Fruit fly (Drosophila melanogaster) whole organism, embryonic: Measurements from ENCODE around the gene CG2533.
A peak's percentile ranks its signal among the peaks of the same experiment; 100 is the strongest.

ENCODE experiments used
- B-H1 ChIP-seq: fragments of 200-800 bp; sonication (Bioruptor generic); IDR thresholded peaks from 3 replicates; pipeline ENCODE4 v1.3.6; 2022; ENCODE audit warnings: missing biosample characterization, missing genetic modification characterization
- BEAF-32 ChIP-seq: fragments of 200-800 bp; sonication (Bioruptor generic); optimal IDR thresholded peaks from 3 replicates; lab custom pipeline; 2017; ENCODE audit warnings: missing biosample characterization, missing genetic modification characterization, mild to moderate bottlenecking, moderate library complexity, missing genetic modification reagents
- Bgb ChIP-seq: fragments of 200-800 bp; sonication (Bioruptor generic); IDR thresholded peaks from 2 replicates; pipeline ENCODE4 v1.3.6; 2022; ENCODE audit warnings: missing biosample characterization, missing genetic modification characterization; ENCODE audit not compliant: partially characterized antibody
- CG10654 ChIP-seq: fragments of 200-800 bp; sonication (Bioruptor generic); optimal IDR thresholded peaks from 2 replicates; lab custom pipeline; 2016; ENCODE audit warnings: missing biosample characterization, missing genetic modification characterization
- CG11695 ChIP-seq: fragments of 200-800 bp; sonication (Bioruptor generic); IDR thresholded peaks from 3 replicates; pipeline ENCODE4 v1.3.6; 2022; ENCODE audit warnings: missing biosample characterization, missing genetic modification characterization
- CG12659 ChIP-seq: fragments of 200-800 bp; sonication (Bioruptor generic); optimal IDR thresholded peaks from 3 replicates; lab custom pipeline; 2017; ENCODE audit warnings: mild to moderate bottlenecking, missing biosample characterization, missing genetic modification reagents, missing genetic modification characterization
- CG1529 ChIP-seq: fragments of 200-800 bp; sonication (Bioruptor generic); optimal IDR thresholded peaks from 3 replicates; lab custom pipeline; 2018; ENCODE audit warnings: missing biosample characterization, missing genetic modification characterization
- CG15696 ChIP-seq: fragments of 200-800 bp; sonication (Bioruptor generic); optimal IDR thresholded peaks from 2 replicates; lab custom pipeline; 2019; ENCODE audit warnings: missing biosample characterization, mild to moderate bottlenecking, missing genetic modification characterization, moderate library complexity
- CG17186 ChIP-seq: fragments of 200-800 bp; sonication (Bioruptor generic); optimal IDR thresholded peaks from 3 replicates; lab custom pipeline; 2017; ENCODE audit warnings: missing biosample characterization, missing genetic modification reagents, missing genetic modification characterization
- CG17802 ChIP-seq: fragments of 200-800 bp; sonication (Bioruptor generic); optimal IDR thresholded peaks from 2 replicates; lab custom pipeline; 2018; ENCODE audit warnings: missing biosample characterization, mild to moderate bottlenecking, missing genetic modification characterization, moderate library complexity
- CG17912 ChIP-seq: fragments of 200-800 bp; sonication (Bioruptor generic); optimal IDR thresholded peaks from 2 replicates; lab custom pipeline; 2018; ENCODE audit warnings: missing biosample characterization, mild to moderate bottlenecking, missing genetic modification characterization
- CG18262 ChIP-seq: fragments of 200-800 bp; optimal IDR thresholded peaks from 3 replicates; lab custom pipeline; 2019; ENCODE audit warnings: missing biosample characterization, mild to moderate bottlenecking, missing genetic modification characterization, moderate library complexity
- CG18764 ChIP-seq: fragments of 200-800 bp; sonication (Bioruptor generic); optimal IDR thresholded peaks from 3 replicates; lab custom pipeline; 2016; ENCODE audit warnings: missing biosample characterization, missing genetic modification characterization
- CG3065 ChIP-seq: fragments of 200-800 bp; sonication (Bioruptor generic); optimal IDR thresholded peaks from 2 replicates; lab custom pipeline; 2016; ENCODE audit warnings: missing biosample characterization, missing genetic modification characterization
- CG31365 ChIP-seq: fragments of 200-800 bp; sonication (Bioruptor generic); optimal IDR thresholded peaks from 2 replicates; lab custom pipeline; 2018; ENCODE audit warnings: missing biosample characterization, mild to moderate bottlenecking, missing genetic modification characterization
- CG33557 ChIP-seq: fragments of 200-800 bp; sonication (Bioruptor generic); optimal IDR thresholded peaks from 2 replicates; lab custom pipeline; 2019; ENCODE audit warnings: missing biosample characterization, mild to moderate bottlenecking, missing genetic modification characterization, moderate library complexity
- CG3726 ChIP-seq: fragments of 200-800 bp; sonication (Bioruptor generic); IDR thresholded peaks from 3 replicates; pipeline ENCODE4, ENCODE4 v1.3.6; 2022; ENCODE audit warnings: missing biosample characterization, missing genetic modification characterization
- CG4404 ChIP-seq: fragments of 200-800 bp; sonication (Bioruptor generic); IDR thresholded peaks from 2 replicates; pipeline ENCODE4 v1.3.6; 2022; ENCODE audit warnings: missing biosample characterization, missing genetic modification characterization
- CG6654 ChIP-seq: fragments of 200-800 bp; sonication (Bioruptor generic); optimal IDR thresholded peaks from 2 replicates; lab custom pipeline; 2017; ENCODE audit warnings: missing biosample characterization, mild to moderate bottlenecking, missing genetic modification characterization
- CG8281 ChIP-seq: fragments of 200-800 bp; sonication (Bioruptor generic); optimal IDR thresholded peaks from 2 replicates; lab custom pipeline; 2018; ENCODE audit warnings: missing biosample characterization, mild to moderate bottlenecking, missing genetic modification characterization, moderate library complexity
- CG9727 ChIP-seq: fragments of 200-800 bp; sonication (Bioruptor generic); optimal IDR thresholded peaks from 3 replicates; lab custom pipeline; 2017; ENCODE audit warnings: missing biosample characterization, mild to moderate bottlenecking, missing genetic modification characterization
- CTCF ChIP-seq: fragments of 200-800 bp; sonication (Bioruptor generic); optimal IDR thresholded peaks from 2 replicates; lab custom pipeline; 2017; ENCODE audit warnings: missing biosample characterization, mild to moderate bottlenecking, missing genetic modification characterization, moderate library complexity
- Deaf1 ChIP-seq: fragments of 200-800 bp; optimal IDR thresholded peaks from 3 replicates; lab custom pipeline; 2019; ENCODE audit warnings: missing biosample characterization, mild to moderate bottlenecking, missing genetic modification characterization, moderate library complexity
- Dip2 ChIP-seq: fragments of 200-800 bp; sonication (Bioruptor generic); IDR thresholded peaks from 2 replicates; pipeline ENCODE4 v1.3.6; 2022; ENCODE audit warnings: missing biosample characterization, missing genetic modification characterization
- Elba2 ChIP-seq: fragments of 200-800 bp; sonication (Bioruptor generic); optimal IDR thresholded peaks from 3 replicates; lab custom pipeline; 2016; ENCODE audit warnings: missing biosample characterization, missing genetic modification characterization
- Ets97D ChIP-seq: fragments of 200-800 bp; sonication (Bioruptor generic); optimal IDR thresholded peaks from 3 replicates; lab custom pipeline; 2016; ENCODE audit warnings: missing biosample characterization, missing genetic modification characterization
- Hand ChIP-seq: fragments of 200-800 bp; sonication (Bioruptor generic); optimal IDR thresholded peaks from 2 replicates; lab custom pipeline; 2017; ENCODE audit warnings: mild to moderate bottlenecking, missing biosample characterization, missing genetic modification reagents, missing genetic modification characterization
- Hr51 ChIP-seq, 2 experiments: fragments of 200-800 bp; sonication (Bioruptor generic); optimal IDR thresholded peaks; 2 replicates in 1 of 2; 3 replicates in 1 of 2; lab custom pipeline; 2016 to 2018; ENCODE audit warnings: missing biosample characterization in 2 of 2, missing genetic modification characterization in 2 of 2, mild to moderate bottlenecking in 1 of 2, moderate library complexity in 1 of 2
- Kr ChIP-seq: fragments of 200-800 bp; sonication (Bioruptor generic); optimal IDR thresholded peaks from 2 replicates; lab custom pipeline; 2017; ENCODE audit warnings: missing biosample characterization, mild to moderate bottlenecking, missing genetic modification characterization
- Mad ChIP-seq: fragments of 200-800 bp; sonication (Bioruptor generic); optimal IDR thresholded peaks from 2 replicates; lab custom pipeline; 2016; ENCODE audit warnings: missing biosample characterization, missing genetic modification characterization
- Pdp1 ChIP-seq, 2 experiments: fragments of 200-800 bp; sonication (Bioruptor generic); optimal IDR thresholded peaks; 3 replicates each; lab custom pipeline; 2016; ENCODE audit warnings: missing biosample characterization in 2 of 2, missing genetic modification characterization in 2 of 2, mild to moderate bottlenecking in 1 of 2, moderate library complexity in 1 of 2
- Taf1 ChIP-seq: fragments of 200-800 bp; sonication (Bioruptor generic); IDR thresholded peaks from 2 replicates; pipeline ENCODE4 v1.3.6; 2022; ENCODE audit warnings: missing biosample characterization, missing genetic modification characterization
- Vsx1 ChIP-seq: fragments of 200-800 bp; sonication (Bioruptor generic); optimal IDR thresholded peaks from 2 replicates; lab custom pipeline; 2017; ENCODE audit warnings: missing biosample characterization, mild to moderate bottlenecking, missing genetic modification characterization, missing genetic modification reagents
- aop ChIP-seq: fragments of 200-800 bp; sonication (Bioruptor generic); IDR thresholded peaks from 2 replicates; pipeline ENCODE4 v1.3.6; 2022; ENCODE audit warnings: missing biosample characterization, missing genetic modification characterization
- bab2 ChIP-seq: fragments of 200-800 bp; sonication (Bioruptor generic); optimal IDR thresholded peaks from 2 replicates; lab custom pipeline; 2016; ENCODE audit warnings: missing biosample characterization, missing genetic modification characterization
- bowl ChIP-seq: fragments of 200-800 bp; sonication (Bioruptor generic); IDR thresholded peaks from 2 replicates; pipeline ENCODE4 v1.3.6; 2022; ENCODE audit warnings: missing biosample characterization, missing genetic modification characterization
- cad ChIP-seq: fragments of >200 bp; optimal IDR thresholded peaks from 2 replicates; lab custom pipeline; 2017; ENCODE audit warnings: missing biosample characterization, missing genetic modification characterization
- chinmo ChIP-seq: fragments of 200-800 bp; sonication (Bioruptor generic); IDR thresholded peaks from 4 replicates; pipeline ENCODE4 v1.3.6; 2022; ENCODE audit warnings: missing biosample characterization, missing genetic modification characterization; ENCODE audit not compliant: partially characterized antibody
- dm ChIP-seq: fragments of 200-800 bp; sonication (Bioruptor generic); optimal IDR thresholded peaks from 3 replicates; lab custom pipeline; 2016; ENCODE audit warnings: missing biosample characterization, missing genetic modification characterization
- dpn ChIP-seq, 2 experiments: fragments of 200-800 bp; sonication (Bioruptor generic); optimal IDR thresholded peaks; 3 replicates each; lab custom pipeline; 2016; ENCODE audit warnings: missing biosample characterization in 2 of 2, missing genetic modification characterization in 2 of 2
- eve ChIP-seq, 2 experiments: fragments of >200 bp; optimal IDR thresholded peaks; 2 replicates each; lab custom pipeline; 2017; ENCODE audit warnings: missing biosample characterization in 2 of 2, missing genetic modification characterization in 2 of 2
- fd102C ChIP-seq: fragments of 200-800 bp; sonication (Bioruptor generic); optimal IDR thresholded peaks from 2 replicates; lab custom pipeline; 2018; ENCODE audit warnings: missing biosample characterization, mild to moderate bottlenecking, missing genetic modification characterization, moderate library complexity
- fd64A ChIP-seq: fragments of 200-800 bp; sonication (Bioruptor generic); optimal IDR thresholded peaks from 3 replicates; lab custom pipeline; 2018; ENCODE audit warnings: missing biosample characterization, mild to moderate bottlenecking, missing genetic modification characterization
- gro ChIP-seq: fragments of 200-800 bp; sonication (Bioruptor generic); optimal IDR thresholded peaks from 2 replicates; lab custom pipeline; 2016; ENCODE audit warnings: missing biosample characterization, missing genetic modification characterization
- ind ChIP-seq: fragments of 200-800 bp; sonication (Bioruptor generic); optimal IDR thresholded peaks from 3 replicates; lab custom pipeline; 2016; ENCODE audit warnings: missing biosample characterization, missing genetic modification characterization
- kni ChIP-seq: fragments of 200-800 bp; sonication (Bioruptor generic); optimal IDR thresholded peaks from 3 replicates; lab custom pipeline; 2017; ENCODE audit warnings: mild to moderate bottlenecking, missing biosample characterization, missing genetic modification reagents, missing genetic modification characterization
- pb ChIP-seq: fragments of 200-800 bp; sonication (Bioruptor generic); optimal IDR thresholded peaks from 3 replicates; lab custom pipeline; 2016; ENCODE audit warnings: missing biosample characterization, missing genetic modification characterization
- ro ChIP-seq: fragments of 200-800 bp; sonication (Bioruptor generic); IDR thresholded peaks from 2 replicates; pipeline ENCODE4 v1.3.6; 2022; ENCODE audit warnings: missing biosample characterization, missing genetic modification characterization
- row ChIP-seq: fragments of 200-800 bp; sonication (Bioruptor generic); IDR thresholded peaks from 3 replicates; pipeline ENCODE4 v1.3.6; 2022; ENCODE audit warnings: missing biosample characterization, missing genetic modification characterization
- tll ChIP-seq, 2 experiments: fragments of 200-800 bp in 1 of 2; fragments of >200 bp in 1 of 2; sonication (Bioruptor generic) in 1 of 2; optimal IDR thresholded peaks; 2 replicates each; lab custom pipeline; 2017 to 2019; ENCODE audit warnings: missing biosample characterization in 2 of 2, missing genetic modification characterization in 2 of 2, mild to moderate bottlenecking in 1 of 2, moderate library complexity in 1 of 2
- vfl ChIP-seq: fragments of 200-800 bp; sonication (Bioruptor generic); optimal IDR thresholded peaks from 2 replicates; lab custom pipeline; 2016; ENCODE audit warnings: missing biosample characterization, missing genetic modification characterization

The CG2533 gene

DNA sequence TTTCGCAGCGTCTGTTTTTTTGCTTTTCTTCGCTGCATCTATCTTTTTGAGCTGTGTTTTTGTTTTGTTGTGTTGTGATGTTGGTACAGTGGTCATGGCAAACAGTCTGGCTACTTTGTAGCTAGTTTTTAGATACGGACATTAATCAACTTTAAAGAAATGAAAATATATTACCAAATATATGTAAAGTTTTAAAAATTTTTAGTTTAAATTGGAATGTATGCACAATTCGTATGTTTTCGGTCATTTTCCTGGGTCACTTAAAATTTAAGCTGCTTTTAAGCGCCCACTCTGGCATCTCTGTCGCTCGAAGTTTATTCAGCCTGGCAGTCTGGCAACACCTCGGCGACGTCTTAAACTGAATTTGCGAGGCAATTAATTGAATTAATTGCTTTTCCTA lies 27.5 kb downstream of the CG2533 start, which contains the start of gene CG11695 (continued):
- TF ChIP-seq Dip2 (GFP tag; lab: Robert Waterston, UW), result no peak
- no peak for TF ChIP-seq aop (GFP tag; lab: Robert Waterston, UW)
- TF ChIP-seq CG17186 (GFP tag; lab: Kevin White, UChicago), result peak; percentile 22
- peak; percentile 36; the same call in 1 of the 2 replicates for TF ChIP-seq CG4404
- TF ChIP-seq CG3065, result no peak
- TF ChIP-seq B-H1 (GFP tag; lab: Robert Waterston, UW), result peak; percentile 45; the same call in 2 of the 3 replicates
- peak; percentile 25 for TF ChIP-seq Deaf1 (tag; lab: Kevin White, UChicago)
- peak; percentile 32 for TF ChIP-seq Ets97D
- TF ChIP-seq dpn (GFP tag; optimal IDR thresholded peaks at IDR 0.05; lab: Kevin White, UChicago), result peak; percentile 41 to 69
- peak; percentile 64; the same call in 1 of the 3 replicates for TF ChIP-seq CG11695
- TF ChIP-seq CTCF (GFP tag; lab: Kevin White, UChicago), result no peak
- no peak for TF ChIP-seq vfl
- TF ChIP-seq cad (GFP tag; lab: Kevin White, UChicago), result no peak
- peak; percentile 5 to 66 for TF ChIP-seq Hr51 (GFP tag; optimal IDR thresholded peaks at IDR 0.05; lab: Kevin White, UChicago)
- TF ChIP-seq kni, result no peak
- peak; percentile 73 for TF ChIP-seq CG15696 (tag; lab: Kevin White, UChicago)
- TF ChIP-seq BEAF-32 (GFP tag; lab: Kevin White, UChicago), result peak; percentile 34
- TF ChIP-seq CG17912, result no peak
- peak; percentile 60 for TF ChIP-seq CG33557 (GFP tag; lab: Kevin White, UChicago)
- TF ChIP-seq CG6654 (GFP tag; lab: Kevin White, UChicago), result no peak
- TF ChIP-seq CG17802 (tag; lab: Kevin White, UChicago), result peak; percentile 4
- TF ChIP-seq CG8281, result peak; percentile 12
- TF ChIP-seq Bgb (GFP tag; lab: Robert Waterston, UW), result no peak
- no peak for TF ChIP-seq bowl (GFP tag; lab: Robert Waterston, UW)
- peak; percentile 62 for TF ChIP-seq CG18262 (tag; lab: Kevin White, UChicago)
- no peak for TF ChIP-seq ro (GFP tag; lab: Robert Waterston, UW)
- TF ChIP-seq Elba2, result no peak
- peak; percentile 40 for TF ChIP-seq bab2
- no peak for TF ChIP-seq Vsx1 (GFP tag; lab: Kevin White, UChicago)
- no peak for TF ChIP-seq CG3726 (GFP tag; lab: Robert Waterston, UW)
- no peak for TF ChIP-seq dm (GFP tag; lab: Kevin White, UChicago)
- peak; percentile 22 for TF ChIP-seq CG18764 (GFP tag; lab: Kevin White, UChicago)
- peak; percentile 52 for TF ChIP-seq CG9727 (GFP tag; lab: Kevin White, UChicago)
- peak; percentile 65 for TF ChIP-seq Mad
- no peak for TF ChIP-seq chinmo (GFP tag; lab: Robert Waterston, UW)
- no peak for TF ChIP-seq gro (GFP tag; lab: Kevin White, UChicago)
- TF ChIP-seq tll (GFP tag; optimal IDR thresholded peaks at IDR 0.05; lab: Kevin White, UChicago), result no peak
- TF ChIP-seq fd64A (GFP tag; lab: Kevin White, UChicago), result no peak
- no peak for TF ChIP-seq CG31365
- TF ChIP-seq pb (GFP tag; lab: Kevin White, UChicago), result no peak
- no peak for TF ChIP-seq eve (GFP tag; optimal IDR thresholded peaks at IDR 0.05; lab: Kevin White, UChicago)
- peak; percentile 55 for TF ChIP-seq CG10654 (GFP tag; lab: Kevin White, UChicago)
- peak; percentile 72 for TF ChIP-seq CG12659
- peak; percentile 93 for TF ChIP-seq row
- no peak for TF ChIP-seq Hand
- peak; percentile 35 to 47 for TF ChIP-seq Pdp1 (GFP tag; optimal IDR thresholded peaks at IDR 0.05; lab: Kevin White, UChicago)
- TF ChIP-seq Taf1, result peak; percentile 49; the same call in 1 of the 2 replicates
- no peak for TF ChIP-seq fd102C
- TF ChIP-seq Kr (GFP tag; lab: Kevin White, UChicago), result no peak
- peak; percentile 68 for TF ChIP-seq ind (GFP tag; lab: Kevin White, UChicago)
- no peak for TF ChIP-seq CG1529
